Fruit fly (Drosophila melanogaster): ENCODE results near the gene kar.

The kar gene

DNA sequence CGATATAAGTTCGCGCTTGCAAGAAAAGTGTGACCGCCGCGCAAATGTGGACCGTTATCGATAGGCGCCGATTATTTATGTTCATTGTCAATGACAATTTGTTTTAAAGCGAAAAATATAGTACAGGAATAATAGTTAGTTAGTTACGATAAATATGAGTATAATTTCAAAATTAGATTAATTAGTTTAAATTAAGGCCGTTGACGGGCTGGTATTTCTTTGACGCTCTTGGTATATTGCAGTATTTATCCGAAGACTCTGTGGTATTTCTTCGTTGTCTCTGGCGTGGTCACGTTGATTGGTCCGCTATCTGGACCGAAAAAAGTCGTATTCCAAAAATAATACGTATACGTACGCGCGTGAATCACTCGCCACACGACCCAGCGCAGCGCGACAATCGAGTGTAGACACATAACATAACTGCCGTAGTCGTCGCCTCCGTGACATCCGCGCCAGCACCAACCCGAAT is 8.4 kb upstream of the kar start (continued):
- TF ChIP-seq CG2202 (tag; optimal IDR thresholded peaks at IDR 0.05) (no peak), sc (optimal IDR thresholded peaks at IDR 0.05) (no peak), sc (GFP tag; optimal IDR thresholded peaks at IDR 0.05) (no peak), CG6272 (GFP tag; IDR thresholded peaks at IDR 0.05) (no peak), E2f1 (GFP tag; IDR thresholded peaks at IDR 0.05) (no peak), org-1 (GFP tag; optimal IDR thresholded peaks at IDR 0.05) (no peak), Scr (GFP tag; IDR thresholded peaks at IDR 0.05; ENCODE audit: partially characterized antibody) (peak; percentile 68), CG4424 (GFP tag; optimal IDR thresholded peaks at IDR 0.05) (no peak), CG11504 (tag; optimal IDR thresholded peaks at IDR 0.05) (no peak), grn (GFP tag; optimal IDR thresholded peaks at IDR 0.05) (no peak), dmrt99B (tag; optimal IDR thresholded peaks at IDR 0.05) (no peak), CG32767 (GFP tag; IDR thresholded peaks at IDR 0.05) (peak; percentile 45; the same call in 1 of the 2 replicates), Elba2 (GFP tag; optimal IDR thresholded peaks at IDR 0.05) (no peak), CG2199 (GFP tag; IDR thresholded peaks at IDR 0.05) (no peak), Pdp1 (GFP tag; optimal IDR thresholded peaks at IDR 0.05) (peak in 1 of 2 experiments; percentile 50), CG14860 (GFP tag; IDR thresholded peaks at IDR 0.05; ENCODE audit: partially characterized antibody) (peak; percentile 46; the same call in 2 of the 3 replicates), D19B (GFP tag; optimal IDR thresholded peaks at IDR 0.05) (no peak), Dp (GFP tag; optimal IDR thresholded peaks at IDR 0.05) (peak; percentile 94), da (GFP tag; optimal IDR thresholded peaks at IDR 0.05) (no peak), CG4707 (GFP tag; optimal IDR thresholded peaks at IDR 0.05) (no peak), CG10267 (tag; optimal IDR thresholded peaks at IDR 0.05) (peak; percentile 59), CG11085 (GFP tag; IDR thresholded peaks at IDR 0.05) (no peak), CG16815 (GFP tag; optimal IDR thresholded peaks at IDR 0.05) (no peak), sens-2 (GFP tag; IDR thresholded peaks at IDR 0.05) (no peak), CG12104 (GFP tag; optimal IDR thresholded peaks at IDR 0.05) (no peak), insv (GFP tag; optimal IDR thresholded peaks at IDR 0.05) (no peak), D19A (tag; optimal IDR thresholded peaks at IDR 0.05) (no peak), Ets97D (GFP tag; optimal IDR thresholded peaks at IDR 0.05) (peak; percentile 63), usp (GFP tag; optimal IDR thresholded peaks at IDR 0.05) (no peak), ab (GFP tag; optimal IDR thresholded peaks at IDR 0.05) (no peak), kni (GFP tag; optimal IDR thresholded peaks at IDR 0.05) (no peak), CG15073 (GFP tag; optimal IDR thresholded peaks at IDR 0.05) (no peak), yki (optimal IDR thresholded peaks at IDR 0.05) (no peak), Atf-2 (GFP tag; optimal IDR thresholded peaks at IDR 0.05) (no peak), NFAT (GFP tag; IDR thresholded peaks at IDR 0.05) (no peak), CG30431 (GFP tag; optimal IDR thresholded peaks at IDR 0.05) (no peak), CG8089 (GFP tag; optimal IDR thresholded peaks at IDR 0.05) (no peak), Dip3 (GFP tag; optimal IDR thresholded peaks at IDR 0.05) (no peak), CG7987 (GFP tag; optimal IDR thresholded peaks at IDR 0.05) (no peak), caup (GFP tag; optimal IDR thresholded peaks at IDR 0.05; ENCODE audit: severe bottlenecking) (peak; percentile 41), slp2 (GFP tag; optimal IDR thresholded peaks at IDR 0.05) (no peak), CG12391 (tag; optimal IDR thresholded peaks at IDR 0.05) (peak; percentile 42), CG18619 (GFP tag; optimal IDR thresholded peaks at IDR 0.05) (no peak), pho (GFP tag; optimal IDR thresholded peaks at IDR 0.05) (peak; percentile 22), Dref (GFP tag; IDR thresholded peaks at IDR 0.05) (peak; percentile 79), CG14014 (GFP tag; IDR thresholded peaks at IDR 0.05) (no peak), CG2129 (GFP tag; IDR thresholded peaks at IDR 0.05; ENCODE audit: partially characterized antibody) (no peak), tup (GFP tag; optimal IDR thresholded peaks at IDR 0.05) (no peak), NC2β (GFP tag; optimal IDR thresholded peaks at IDR 0.05) (no peak), vfl (GFP tag; optimal IDR thresholded peaks at IDR 0.05) (no peak), sna (GFP tag; IDR thresholded peaks at IDR 0.05; ENCODE audit: partially characterized antibody) (0 out of 2 replicates have a peak, but pooled peaks have one; percentile 41), dm (GFP tag; optimal IDR thresholded peaks at IDR 0.05) (no peak)
